Worm (Caenorhabditis elegans) whole organism, L4/young adult: ENCODE results near the gene ugt-53.

ENCODE experiments used
- W03F9.2 ChIP-seq: fragments of 150-350 bp; optimal IDR thresholded peaks from 2 replicates; lab custom pipeline; 2014; ENCODE audit warnings: missing biosample characterization, missing genetic modification characterization
- dao-5 ChIP-seq: sonication (generic microtip); optimal IDR thresholded peaks from 2 replicates; lab custom pipeline; 2016; ENCODE audit warnings: missing genotype, missing genetic modification characterization, moderate library complexity, missing compliant biosample characterization
- him-1 ChIP-seq: sonication (generic microtip); optimal IDR thresholded peaks from 2 replicates; lab custom pipeline; 2016; ENCODE audit warnings: missing genotype, missing genetic modification reagents, missing genetic modification characterization, missing compliant biosample characterization

The ugt-53 gene

ce11 chrV:2836501-2836900, 12.6 kb upstream of the ugt-53 start, which contains the start of gene srj-45:
srj-45 (minus strand) TSS chrV:2836601.
- TF ChIP-seq W03F9.2 (tag; lab: Kevin White, UChicago): no peak
- TF ChIP-seq him-1 (tag; lab: Kevin White, UChicago): no peak
- no peak for TF ChIP-seq dao-5 (tag; lab: Kevin White, UChicago)

DNA sequence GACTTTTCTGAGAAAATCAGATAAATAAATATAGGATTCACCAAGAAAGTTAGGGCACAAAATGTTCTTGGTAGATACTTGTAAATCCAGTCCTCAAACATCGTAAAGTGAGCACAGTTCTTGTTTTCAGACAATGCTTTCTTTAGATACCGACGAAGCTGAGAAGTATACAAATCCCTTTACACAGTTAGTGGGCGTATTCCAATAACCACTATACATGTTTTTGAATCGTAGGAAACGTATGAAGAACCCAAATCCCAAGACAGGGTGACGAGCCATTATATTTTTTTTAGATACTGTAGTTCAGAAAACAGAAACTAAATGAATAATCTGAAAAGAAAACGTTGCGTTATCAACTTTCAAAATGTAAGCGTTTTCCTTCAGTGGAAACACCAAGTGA, 3.4 kb upstream of the ugt-53 start, which contains the start of gene srj-44:
srj-44 (minus strand) TSS at position 101 of the 400 bp plus-strand sequence.
- TF ChIP-seq dao-5 (tag; lab: Kevin White, UChicago): no peak
- no peak for TF ChIP-seq W03F9.2 (tag; lab: Kevin White, UChicago)
- no peak for TF ChIP-seq him-1 (tag; lab: Kevin White, UChicago)

DNA sequence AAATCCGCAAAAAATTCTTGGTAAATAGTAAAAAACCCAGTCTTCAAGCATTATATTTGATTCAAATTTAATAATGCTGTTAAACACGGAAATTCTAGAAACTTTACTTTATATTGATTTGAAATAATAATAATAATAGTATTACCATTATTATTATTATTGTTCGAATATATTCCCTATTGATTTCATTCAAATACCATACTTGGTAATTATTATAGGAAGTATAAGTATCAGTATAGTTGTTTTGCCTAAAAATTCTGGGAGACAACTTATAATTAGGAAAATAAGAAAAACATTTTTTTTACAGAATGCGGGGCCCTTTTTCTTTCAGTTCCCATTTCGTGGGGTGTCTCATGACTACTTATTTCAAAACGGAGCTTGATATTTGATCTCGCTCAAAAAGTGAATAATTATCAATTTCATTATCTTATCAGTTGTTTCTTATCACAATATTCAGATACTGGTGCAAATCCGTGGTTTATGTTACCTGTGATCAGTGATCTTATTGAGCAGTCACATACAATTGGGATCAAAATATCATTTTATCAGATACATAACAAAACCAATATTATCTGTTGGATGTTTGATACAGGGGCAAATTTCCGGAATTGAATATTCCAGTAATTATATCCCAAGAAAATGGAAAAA, 729 bp upstream of the ugt-53 start, which contains the start of gene srj-49:
srj-49 (minus strand) TSS at position 51 of the 648 bp plus-strand sequence.
- no peak for TF ChIP-seq him-1 (tag; lab: Kevin White, UChicago)
- TF ChIP-seq W03F9.2 (tag; lab: Kevin White, UChicago): no peak
- no peak for TF ChIP-seq dao-5 (tag; lab: Kevin White, UChicago)

- TF ChIP-seq dao-5 (tag; lab: Kevin White, UChicago) (no peak), him-1 (tag; lab: Kevin White, UChicago) (no peak), W03F9.2 (tag; lab: Kevin White, UChicago) (no peak)
Observed at ce11 chrV:2855473-2855872, 6.3 kb downstream of the ugt-53 start, which contains the start of gene srj-57. srj-57 (minus strand) TSS chrV:2855573.

DNA sequence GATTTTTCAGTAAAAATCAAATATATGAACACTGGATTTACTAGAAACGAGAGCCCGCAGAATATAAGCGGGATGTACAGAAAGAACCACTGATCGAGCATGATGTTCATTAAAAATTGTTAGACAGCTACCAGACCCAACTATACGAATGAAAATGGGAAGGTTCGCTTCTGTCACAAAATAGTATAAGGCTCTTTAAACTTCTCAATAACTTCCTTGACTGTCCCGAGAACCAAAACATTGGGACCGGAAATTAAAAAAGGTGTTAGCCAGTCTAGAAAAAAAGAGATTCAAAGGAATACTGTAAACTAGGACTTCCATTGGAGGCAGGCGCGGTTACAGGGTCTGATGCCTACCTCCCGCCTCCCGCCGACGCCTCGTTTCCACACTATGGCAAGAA, 8.7 kb downstream of the ugt-53 start, which contains the start of gene srj-55:
srj-55 (minus strand) TSS at position 101 of the 400 bp plus-strand sequence.
- TF ChIP-seq dao-5 (tag; lab: Kevin White, UChicago) (no peak), W03F9.2 (tag; lab: Kevin White, UChicago) (no peak), him-1 (tag; lab: Kevin White, UChicago) (no peak)

- no peak for TF ChIP-seq dao-5 (tag; lab: Kevin White, UChicago)
- TF ChIP-seq him-1 (tag; lab: Kevin White, UChicago): no peak
- TF ChIP-seq W03F9.2 (tag; lab: Kevin White, UChicago): no peak
Observed at ce11 chrV:2859738-2860137, 10.6 kb downstream of the ugt-53 start, which contains the start of gene srj-54. srj-54 (minus strand) TSS chrV:2859838.

- TF ChIP-seq W03F9.2 (tag; lab: Kevin White, UChicago) (no peak), dao-5 (tag; lab: Kevin White, UChicago) (no peak), him-1 (tag; lab: Kevin White, UChicago) (no peak)
Observed at ce11 chrV:2861505-2861904, 12.4 kb downstream of the ugt-53 start, which contains the start of gene srh-270. srh-270 (minus strand) TSS chrV:2861605.

DNA sequence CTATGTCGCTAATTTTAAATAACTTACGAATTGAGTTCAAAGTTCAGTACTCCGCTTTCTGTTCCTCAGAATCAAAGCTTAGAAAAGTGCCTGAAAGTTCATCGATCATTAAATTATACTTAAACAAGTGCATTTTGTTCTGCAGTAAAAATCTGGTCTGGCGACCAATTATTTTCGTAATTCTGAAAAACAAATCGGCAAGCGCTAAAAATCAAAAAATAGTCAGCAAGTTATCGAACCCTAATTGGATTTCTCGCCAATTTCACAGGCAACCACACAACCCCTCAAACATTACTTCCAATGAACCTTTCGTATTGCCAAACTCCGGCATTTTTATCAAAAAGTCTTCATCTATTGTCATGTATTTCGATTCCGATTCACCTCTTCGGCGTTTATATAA, 13.9 kb downstream of the ugt-53 start, which contains the start of gene srh-272:
srh-272 (plus strand) TSS at position 301 of the 400 bp plus-strand sequence.
- TF ChIP-seq W03F9.2 (tag; lab: Kevin White, UChicago): no peak
- TF ChIP-seq him-1 (tag; lab: Kevin White, UChicago): no peak
- TF ChIP-seq dao-5 (tag; lab: Kevin White, UChicago): no peak

DNA sequence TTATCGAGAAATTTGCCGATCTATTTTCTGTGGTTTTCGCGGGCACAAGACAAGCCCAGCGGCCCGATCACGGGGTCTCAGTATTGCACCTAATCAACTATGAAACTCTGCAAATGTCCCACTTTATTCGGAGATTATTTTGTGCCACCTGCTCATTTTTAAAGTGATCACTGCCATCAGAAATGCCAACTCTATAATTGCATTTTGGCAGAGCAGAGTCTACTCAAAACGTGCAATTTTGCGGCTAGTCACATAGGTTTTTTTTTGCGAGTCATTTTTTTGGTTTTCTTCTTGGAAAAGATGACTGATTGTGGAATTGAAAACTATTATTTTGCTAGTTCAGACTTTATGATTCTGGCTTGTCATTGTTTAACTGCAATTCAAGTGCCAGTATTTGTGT, 15.8 kb downstream of the ugt-53 start, which contains the start of gene srh-240:
srh-240 (plus strand) TSS at position 301 of the 400 bp plus-strand sequence.
- TF ChIP-seq him-1 (tag; lab: Kevin White, UChicago) (no peak), dao-5 (tag; lab: Kevin White, UChicago) (no peak)

- no peak for TF ChIP-seq him-1 (tag; lab: Kevin White, UChicago)
- TF ChIP-seq dao-5 (tag; lab: Kevin White, UChicago): no peak
- TF ChIP-seq W03F9.2 (tag; lab: Kevin White, UChicago): no peak
Observed at ce11 chrV:2869503-2869902, 20.4 kb downstream of the ugt-53 start, which contains the start of gene srh-241. srh-241 (minus strand) TSS chrV:2869603.

- TF ChIP-seq dao-5 (tag; lab: Kevin White, UChicago) (no peak), W03F9.2 (tag; lab: Kevin White, UChicago) (no peak), him-1 (tag; lab: Kevin White, UChicago) (no peak)
Observed at ce11 chrV:2870127-2870526, 21.0 kb downstream of the ugt-53 start, which contains the start of gene srh-243. srh-243 (plus strand) TSS chrV:2870427.

ce11 chrV:2871754-2872504, 22.8 kb downstream of the ugt-53 start:
- no peak for TF ChIP-seq W03F9.2 (tag; lab: Kevin White, UChicago)
- TF ChIP-seq dao-5 (tag; lab: Kevin White, UChicago): no peak
- TF ChIP-seq him-1 (tag; lab: Kevin White, UChicago): no peak

ce11 chrV:2872947-2873346, 23.8 kb downstream of the ugt-53 start:
- TF ChIP-seq dao-5 (tag; lab: Kevin White, UChicago): no peak
- no peak for TF ChIP-seq him-1 (tag; lab: Kevin White, UChicago)
- TF ChIP-seq W03F9.2 (tag; lab: Kevin White, UChicago): no peak
